Worm (Caenorhabditis elegans) whole organism, L4/young adult: ENCODE results near the gene col-177.

Source experiments
- W03F9.2 ChIP-seq: fragments of 150-350 bp; optimal IDR thresholded peaks from 2 replicates; lab custom pipeline; 2014; ENCODE audit warnings: missing biosample characterization, missing genetic modification characterization
- dao-5 ChIP-seq: sonication (generic microtip); optimal IDR thresholded peaks from 2 replicates; lab custom pipeline; 2016; ENCODE audit warnings: missing genotype, missing genetic modification characterization, moderate library complexity, missing compliant biosample characterization
- him-1 ChIP-seq: sonication (generic microtip); optimal IDR thresholded peaks from 2 replicates; lab custom pipeline; 2016; ENCODE audit warnings: missing genotype, missing genetic modification reagents, missing genetic modification characterization, missing compliant biosample characterization

col-177 gene

DNA sequence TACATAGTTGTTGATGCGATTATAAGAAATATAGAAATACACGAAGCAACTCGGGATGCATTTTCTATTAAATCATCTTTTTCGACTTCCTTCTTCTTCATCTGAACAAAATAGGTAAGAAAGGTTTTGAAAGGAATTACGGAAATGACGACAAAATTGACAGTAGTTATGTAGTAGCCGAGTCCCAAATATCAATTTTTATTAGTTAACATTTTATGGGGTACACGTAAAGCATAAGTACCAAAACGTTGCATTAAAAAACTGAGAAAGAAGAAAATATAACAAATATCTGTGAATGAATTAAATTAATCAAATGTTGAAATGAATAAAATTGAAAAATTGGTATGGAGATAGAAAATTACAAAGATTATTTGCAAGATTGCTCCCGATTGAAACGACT, at the start of gene col-177:
col-177 (minus strand) TSS at position 101 of the 400 bp plus-strand sequence.
- TF ChIP-seq him-1 (tag; lab: Kevin White, UChicago) (no peak), dao-5 (tag; lab: Kevin White, UChicago) (no peak), W03F9.2 (tag; lab: Kevin White, UChicago) (no peak)

- no peak for TF ChIP-seq him-1 (tag; lab: Kevin White, UChicago)
- TF ChIP-seq W03F9.2 (tag; lab: Kevin White, UChicago), result no peak
- TF ChIP-seq dao-5 (tag; lab: Kevin White, UChicago), result no peak
Observed at ce11 chrX:11050335-11050734, 48.7 kb upstream of the col-177 start.

ce11 chrX:11047183-11047582, 45.5 kb upstream of the col-177 start, which contains the start of gene clc-1:
Gene clc-1, plus strand, starts transcription at chrX:11047446.
- no peak for TF ChIP-seq W03F9.2 (tag; lab: Kevin White, UChicago)
- TF ChIP-seq dao-5 (tag; lab: Kevin White, UChicago), result no peak
- TF ChIP-seq him-1 (tag; lab: Kevin White, UChicago), result no peak

DNA sequence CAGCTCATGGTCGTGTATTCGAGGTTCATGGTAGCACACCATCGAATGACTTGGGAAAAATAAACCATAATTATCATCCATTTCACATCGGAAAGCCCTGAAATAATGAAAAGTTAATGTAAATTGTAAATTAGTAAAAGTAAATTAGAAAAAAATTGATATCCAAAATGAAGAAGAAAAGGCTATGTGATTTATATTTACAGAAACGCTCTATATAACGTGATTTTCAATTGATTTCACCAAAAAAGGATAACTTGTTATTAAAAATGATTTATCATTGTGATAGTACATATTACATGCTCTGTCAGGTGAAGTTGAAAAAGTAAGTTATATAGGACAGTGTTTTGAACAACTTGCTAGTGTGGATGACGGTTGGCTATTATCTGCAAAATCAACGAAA, 41.1 kb upstream of the col-177 start, which contains the start of gene C09F12.3:
C09F12.3 (minus strand) TSS at position 101 of the 400 bp plus-strand sequence.
- no peak for TF ChIP-seq dao-5 (tag; lab: Kevin White, UChicago)
- TF ChIP-seq him-1 (tag; lab: Kevin White, UChicago), result no peak
- no peak for TF ChIP-seq W03F9.2 (tag; lab: Kevin White, UChicago)

- TF ChIP-seq W03F9.2 (tag; lab: Kevin White, UChicago), result no peak
- no peak for TF ChIP-seq him-1 (tag; lab: Kevin White, UChicago)
- TF ChIP-seq dao-5 (tag; lab: Kevin White, UChicago), result no peak
Observed at ce11 chrX:11038221-11038620, 36.6 kb upstream of the col-177 start.

ce11 chrX:11036114-11037087, 34.8 kb upstream of the col-177 start:
- TF ChIP-seq W03F9.2 (tag; lab: Kevin White, UChicago) (no peak), him-1 (tag; lab: Kevin White, UChicago) (no peak), dao-5 (tag; lab: Kevin White, UChicago) (no peak)

- TF ChIP-seq him-1 (tag; lab: Kevin White, UChicago) (no peak), W03F9.2 (tag; lab: Kevin White, UChicago) (no peak), dao-5 (tag; lab: Kevin White, UChicago) (no peak)
Observed at ce11 chrX:11035563-11035962, 33.9 kb upstream of the col-177 start.

ce11 chrX:11034430-11035117, 32.9 kb upstream of the col-177 start:
- TF ChIP-seq him-1 (tag; lab: Kevin White, UChicago) (peak; percentile 54), dao-5 (tag; lab: Kevin White, UChicago) (no peak)

DNA sequence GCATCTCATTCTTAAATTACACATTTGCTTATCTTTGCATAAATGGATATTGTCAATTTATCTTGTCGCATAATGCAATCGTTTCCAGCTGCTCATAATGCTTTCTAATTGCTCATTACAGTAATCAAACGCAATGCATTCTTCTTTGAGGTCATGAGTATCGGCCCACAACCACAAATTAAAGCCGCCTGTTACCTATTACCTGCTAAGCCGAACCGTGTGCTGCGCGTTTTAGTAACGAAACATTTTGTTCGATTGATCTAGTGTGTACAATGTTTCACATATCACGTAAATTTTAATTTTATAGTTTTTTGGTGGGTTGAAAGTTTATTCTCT, 32.3 kb upstream of the col-177 start:
- TF ChIP-seq dao-5 (tag; lab: Kevin White, UChicago) (no peak), him-1 (tag; lab: Kevin White, UChicago) (no peak), W03F9.2 (tag; lab: Kevin White, UChicago) (no peak)

- no peak for TF ChIP-seq him-1 (tag; lab: Kevin White, UChicago)
- TF ChIP-seq dao-5 (tag; lab: Kevin White, UChicago), result no peak
- TF ChIP-seq W03F9.2 (tag; lab: Kevin White, UChicago), result no peak
Observed at ce11 chrX:11033128-11033951, 31.7 kb upstream of the col-177 start.

DNA sequence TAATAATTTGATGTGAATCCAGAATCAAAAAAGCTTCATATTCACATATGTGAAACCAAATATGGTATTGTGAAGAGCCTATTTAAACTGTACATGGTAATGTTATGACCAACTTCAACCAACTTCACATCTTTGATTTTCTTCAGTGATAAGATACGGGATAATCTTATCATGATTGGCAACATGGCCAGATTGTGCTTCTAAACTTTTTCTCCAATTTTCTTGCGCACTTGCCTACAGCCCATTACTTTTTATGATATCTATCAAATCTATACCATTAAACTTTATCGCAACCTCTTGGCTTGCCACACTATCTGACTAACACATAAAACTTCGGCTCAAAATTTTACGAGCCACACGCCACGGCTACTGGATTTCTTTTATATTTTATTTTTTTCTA, 30.8 kb upstream of the col-177 start:
- TF ChIP-seq him-1 (tag; lab: Kevin White, UChicago) (no peak), dao-5 (tag; lab: Kevin White, UChicago) (no peak), W03F9.2 (tag; lab: Kevin White, UChicago) (no peak)

ce11 chrX:11031869-11032268, 30.2 kb upstream of the col-177 start:
- no peak for TF ChIP-seq W03F9.2 (tag; lab: Kevin White, UChicago)
- no peak for TF ChIP-seq him-1 (tag; lab: Kevin White, UChicago)
- no peak for TF ChIP-seq dao-5 (tag; lab: Kevin White, UChicago)
